Worm (Caenorhabditis elegans): ENCODE results near the gene Y105C5B.15.

DNA sequence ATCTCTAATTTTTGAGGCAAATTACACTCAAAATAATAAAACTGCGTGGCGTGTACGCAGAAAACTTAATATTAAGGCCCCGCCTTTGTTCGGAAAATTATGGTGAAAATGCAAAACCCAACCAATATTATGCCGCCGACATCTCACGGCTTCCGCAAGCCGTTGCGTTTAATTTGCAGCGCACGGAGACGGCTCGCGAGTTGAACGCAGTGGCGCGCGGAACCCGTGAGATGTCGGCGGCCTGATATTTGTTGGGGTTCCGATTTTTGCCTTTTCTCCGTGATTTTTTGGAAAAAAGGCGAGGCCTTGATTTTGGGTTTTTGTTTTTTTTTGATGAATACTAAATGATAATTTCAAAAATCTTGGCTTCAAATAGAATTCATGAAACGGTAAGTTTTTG lies 49.3 kb downstream of the Y105C5B.15 start:
- TF ChIP-seq ztf-11 (tag; optimal IDR thresholded peaks at IDR 0.05) (no peak), lsy-2 (tag; optimal IDR thresholded peaks at IDR 0.05) (no peak), nhr-76 (tag; optimal IDR thresholded peaks at IDR 0.05) (no peak), elt-3 (tag; optimal IDR thresholded peaks at IDR 0.05) (no peak), blmp-1 (tag; optimal IDR thresholded peaks at IDR 0.05) (no peak), mab-5 (tag; optimal IDR thresholded peaks at IDR 0.05) (no peak), flh-1 (GFP tag; optimal IDR thresholded peaks at IDR 0.05) (no peak), unc-62 (GFP tag; optimal IDR thresholded peaks at IDR 0.05) (no peak), sem-2 (GFP tag; optimal IDR thresholded peaks at IDR 0.05) (no peak)
